Fruit fly (Drosophila melanogaster): ENCODE data around the gene CG33654.
A peak's percentile ranks its signal among the peaks of the same experiment; 100 is the strongest.

The CG33654 gene

DNA sequence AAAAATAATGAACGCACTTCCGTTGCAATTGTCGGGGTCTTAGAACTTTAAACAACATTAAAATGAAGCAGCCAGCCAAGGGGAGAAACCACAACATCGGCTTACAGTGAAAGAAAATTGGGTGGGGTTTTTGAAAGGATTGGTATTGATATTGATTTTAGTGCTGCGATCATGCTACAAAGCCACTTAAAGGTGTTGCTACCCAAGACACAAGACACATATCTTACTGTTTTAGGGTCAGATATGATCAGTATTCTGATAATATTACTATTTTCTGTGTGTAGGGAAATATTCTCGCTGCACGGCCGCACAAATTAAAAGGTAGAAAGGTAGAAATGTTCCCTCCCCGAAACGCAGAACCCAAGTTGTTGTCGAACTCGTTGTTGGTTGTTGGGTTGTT lies 22.1 kb upstream of the CG33654 start:
- TF ChIP-seq noc (tag; optimal IDR thresholded peaks at IDR 0.05) = no peak

DNA sequence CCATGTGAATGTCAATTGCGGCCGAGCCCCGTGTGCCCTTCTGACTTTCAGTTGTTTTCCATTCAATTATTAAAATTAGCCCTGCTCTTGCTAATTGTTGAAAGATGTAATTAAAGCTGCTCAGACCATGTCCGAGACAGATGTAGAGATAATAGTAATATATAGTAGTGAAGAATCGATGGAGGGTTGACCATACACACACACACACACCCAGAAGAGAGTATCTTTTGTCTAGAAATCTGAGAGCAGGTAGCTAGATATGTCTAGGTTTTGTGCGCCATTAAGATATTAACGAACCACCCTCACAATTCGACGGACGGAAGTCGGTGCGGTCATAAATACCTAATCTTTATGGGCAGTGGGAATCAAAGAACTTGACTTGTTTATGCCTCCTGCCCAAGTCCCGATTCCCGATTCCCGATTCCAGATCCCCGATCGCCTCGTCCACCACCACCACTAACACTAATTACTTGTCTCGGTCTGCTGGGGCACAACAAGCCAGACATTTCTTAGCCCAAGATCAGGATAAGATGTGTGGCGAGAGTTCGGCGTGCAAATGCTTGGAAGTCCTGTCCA lies 21.5 kb upstream of the CG33654 start:
- TF ChIP-seq noc (tag; optimal IDR thresholded peaks at IDR 0.05) = no peak

DNA sequence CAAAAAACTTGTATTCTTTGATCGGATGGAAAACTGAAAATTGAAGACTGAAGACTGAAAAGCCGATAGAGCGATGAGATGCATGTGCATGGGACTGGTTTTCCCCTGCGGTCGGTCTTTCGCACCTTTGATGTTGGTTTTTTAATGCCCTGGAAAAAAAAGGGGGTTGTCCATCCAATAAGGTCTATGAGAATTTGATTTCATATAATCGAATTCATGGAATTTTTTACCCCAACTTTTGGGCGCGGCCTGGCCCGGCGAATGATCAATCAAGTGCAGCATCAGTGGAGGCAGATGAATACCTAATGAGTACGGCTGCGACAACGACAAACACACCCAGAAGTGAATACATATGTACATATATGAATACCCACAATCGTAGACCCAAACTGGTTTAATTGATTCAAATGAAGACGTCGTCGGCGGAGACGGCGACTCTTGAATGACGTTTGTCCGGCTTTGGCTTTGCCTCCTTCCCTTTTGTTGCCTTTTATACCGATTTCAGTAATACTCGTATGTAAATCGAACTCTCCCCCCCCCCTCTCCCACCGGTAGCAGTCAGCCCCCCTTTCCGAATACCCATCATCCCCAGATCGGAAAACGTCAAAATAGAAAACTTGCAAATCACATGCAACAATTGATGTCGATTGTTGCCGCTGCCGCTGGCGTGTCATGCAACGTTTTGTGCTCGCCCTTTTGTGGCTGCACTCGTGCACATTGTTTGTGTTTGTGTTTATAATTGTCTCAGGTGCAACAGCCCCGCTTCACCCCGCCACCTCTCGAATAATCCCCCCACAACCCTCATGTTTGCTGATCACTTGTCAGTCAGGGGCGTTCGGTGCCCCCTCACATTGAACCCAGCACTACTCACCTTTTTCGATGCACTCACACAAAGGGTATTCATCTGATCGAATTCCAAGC lies 20.3 kb upstream of the CG33654 start:
- TF ChIP-seq noc (tag; optimal IDR thresholded peaks at IDR 0.05) = no peak

DNA sequence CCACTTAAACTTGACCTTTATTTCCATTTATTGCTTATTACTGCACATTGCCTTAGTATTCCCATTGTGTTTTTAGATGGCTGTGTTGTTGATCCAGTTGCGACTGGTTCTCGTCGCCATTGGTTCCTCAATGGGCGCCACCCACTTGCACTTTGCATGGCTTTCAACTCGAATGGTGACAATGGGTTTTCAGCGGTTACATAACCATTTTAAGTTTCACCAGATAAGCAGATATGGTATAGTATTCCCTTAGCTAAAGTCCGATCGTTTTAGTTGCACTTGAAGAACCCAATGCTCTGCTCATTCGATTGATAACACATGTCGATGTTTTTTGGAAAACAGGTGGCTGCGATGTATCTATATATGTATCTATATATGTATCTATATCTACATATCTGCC lies 18.9 kb upstream of the CG33654 start:
- TF ChIP-seq noc (tag; optimal IDR thresholded peaks at IDR 0.05) = no peak

DNA sequence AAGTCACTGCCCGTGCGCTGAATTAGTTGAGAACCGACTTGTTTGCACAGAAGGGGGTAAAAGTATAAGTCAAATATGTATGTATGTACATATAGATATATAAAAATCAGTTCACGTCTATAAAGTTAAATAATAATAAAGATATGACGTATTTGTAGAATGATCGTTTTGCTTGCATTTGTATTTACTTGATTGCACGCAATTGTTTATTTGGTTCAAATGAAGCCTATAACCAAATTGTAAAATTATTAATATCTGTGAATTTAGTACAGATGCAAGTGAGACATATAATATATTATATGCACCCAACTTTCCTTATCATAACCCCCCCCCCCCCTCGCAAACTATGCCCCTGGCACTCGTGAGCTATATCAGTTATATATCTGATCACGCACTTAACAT lies 17.5 kb upstream of the CG33654 start:
- peak; percentile 95 for TF ChIP-seq noc (tag; optimal IDR thresholded peaks at IDR 0.05)

DNA sequence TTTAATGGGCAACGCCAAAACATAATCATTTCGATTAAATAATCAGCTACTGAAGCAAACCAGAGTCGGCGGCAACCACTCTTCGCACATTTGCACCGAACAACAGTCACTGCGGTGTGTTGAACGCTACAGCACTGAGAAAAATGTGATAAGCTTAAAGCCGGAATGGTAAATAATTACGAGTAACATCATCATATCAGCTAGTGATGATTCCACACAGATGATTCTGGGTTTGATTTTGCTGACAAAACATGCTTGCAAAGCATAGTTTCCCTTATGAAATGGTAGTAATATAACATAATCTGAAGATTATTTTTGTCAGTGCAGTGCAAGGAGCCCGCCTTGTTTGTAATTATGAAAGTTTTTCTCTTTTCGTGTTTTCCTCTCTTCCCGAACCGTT lies 15.1 kb upstream of the CG33654 start:
- TF ChIP-seq noc (tag; optimal IDR thresholded peaks at IDR 0.05) = no peak

DNA sequence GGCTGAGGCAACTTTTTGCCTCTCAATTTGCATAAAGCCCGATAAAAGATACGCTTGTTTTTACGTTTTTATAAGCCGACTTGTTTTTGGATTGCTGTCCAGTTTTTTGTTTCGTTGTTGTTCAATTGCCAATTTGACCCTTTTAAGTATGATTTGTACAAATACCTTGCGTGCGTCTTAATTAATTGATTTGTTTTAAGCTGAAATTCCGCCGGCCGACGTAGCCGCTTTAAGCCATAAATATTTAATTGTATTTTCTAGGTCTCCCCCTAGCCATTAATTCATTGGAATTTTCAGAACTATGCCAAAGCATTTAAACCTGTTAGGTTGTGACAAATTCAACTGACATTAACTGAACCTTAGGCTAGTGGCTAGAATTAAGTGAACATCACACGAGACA lies 13.6 kb upstream of the CG33654 start:
- TF ChIP-seq noc (tag; optimal IDR thresholded peaks at IDR 0.05) = no peak

DNA sequence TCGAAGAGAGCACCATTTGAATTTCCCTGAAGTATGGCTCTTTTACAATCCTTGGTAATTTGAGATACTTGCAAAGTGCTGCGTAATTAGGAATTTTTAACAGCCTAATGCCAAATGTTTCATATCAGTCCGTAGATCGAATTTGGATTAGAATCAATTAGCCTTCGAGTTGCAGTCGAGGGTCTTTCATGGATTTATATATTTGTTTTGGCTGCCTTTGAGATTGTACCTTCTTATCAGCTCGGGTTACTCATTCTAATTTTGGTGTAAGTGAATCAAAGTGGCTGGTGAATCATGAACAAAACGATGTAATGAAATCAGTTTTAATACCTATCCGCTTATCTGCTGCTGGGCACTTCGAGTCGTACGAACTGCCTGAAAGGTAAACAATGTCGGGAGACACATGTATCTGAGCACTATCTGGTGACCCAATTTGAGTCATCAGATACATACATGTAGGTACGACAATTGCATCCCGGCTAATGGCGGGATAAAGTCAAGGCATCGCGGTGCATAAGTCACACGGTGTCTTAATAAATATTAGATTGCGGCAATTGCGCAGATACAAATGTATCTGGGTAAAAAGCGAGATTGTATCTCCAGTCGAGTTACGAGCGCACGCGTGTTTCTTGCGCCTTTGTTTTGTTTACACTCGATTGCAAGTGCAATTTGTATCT lies 12.8 kb upstream of the CG33654 start:
- no peak for TF ChIP-seq noc (tag; optimal IDR thresholded peaks at IDR 0.05)

DNA sequence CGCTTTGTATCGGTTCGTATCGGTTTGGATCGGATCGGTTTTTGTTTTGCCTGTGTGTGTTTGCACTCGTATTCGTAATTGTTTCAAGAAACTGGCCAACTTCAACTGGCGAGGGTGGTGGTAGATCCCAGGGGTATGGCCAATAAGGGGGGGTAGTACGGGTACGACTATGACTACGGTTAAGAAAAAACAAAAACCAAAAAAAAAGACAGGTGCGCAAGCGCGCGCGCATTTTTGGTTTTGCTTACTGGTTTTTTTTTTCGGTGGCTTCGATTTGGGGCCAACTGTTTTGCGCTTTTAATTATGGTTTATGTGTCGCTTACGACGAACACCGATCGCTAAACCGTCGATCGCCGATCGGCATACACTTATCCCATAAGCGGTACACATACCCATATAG lies 11.8 kb upstream of the CG33654 start:
- no peak for TF ChIP-seq noc (tag; optimal IDR thresholded peaks at IDR 0.05)

DNA sequence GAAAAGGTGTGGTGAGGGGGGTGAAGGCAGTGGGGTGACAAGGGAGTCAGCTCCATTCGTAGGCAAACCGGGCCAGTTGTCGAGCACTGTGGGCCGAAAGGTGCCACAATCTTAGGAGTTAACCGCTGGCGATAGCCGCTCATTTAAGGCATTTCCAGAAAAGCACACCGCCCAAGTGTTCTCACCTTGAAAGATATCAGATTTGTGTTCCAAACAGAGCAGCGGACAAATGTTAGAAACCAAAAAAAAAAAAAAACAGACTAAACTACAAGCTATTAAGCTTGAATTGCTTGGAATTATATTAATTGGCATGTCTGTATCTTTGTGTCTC lies 11.2 kb upstream of the CG33654 start:
- no peak for TF ChIP-seq noc (tag; optimal IDR thresholded peaks at IDR 0.05)

DNA sequence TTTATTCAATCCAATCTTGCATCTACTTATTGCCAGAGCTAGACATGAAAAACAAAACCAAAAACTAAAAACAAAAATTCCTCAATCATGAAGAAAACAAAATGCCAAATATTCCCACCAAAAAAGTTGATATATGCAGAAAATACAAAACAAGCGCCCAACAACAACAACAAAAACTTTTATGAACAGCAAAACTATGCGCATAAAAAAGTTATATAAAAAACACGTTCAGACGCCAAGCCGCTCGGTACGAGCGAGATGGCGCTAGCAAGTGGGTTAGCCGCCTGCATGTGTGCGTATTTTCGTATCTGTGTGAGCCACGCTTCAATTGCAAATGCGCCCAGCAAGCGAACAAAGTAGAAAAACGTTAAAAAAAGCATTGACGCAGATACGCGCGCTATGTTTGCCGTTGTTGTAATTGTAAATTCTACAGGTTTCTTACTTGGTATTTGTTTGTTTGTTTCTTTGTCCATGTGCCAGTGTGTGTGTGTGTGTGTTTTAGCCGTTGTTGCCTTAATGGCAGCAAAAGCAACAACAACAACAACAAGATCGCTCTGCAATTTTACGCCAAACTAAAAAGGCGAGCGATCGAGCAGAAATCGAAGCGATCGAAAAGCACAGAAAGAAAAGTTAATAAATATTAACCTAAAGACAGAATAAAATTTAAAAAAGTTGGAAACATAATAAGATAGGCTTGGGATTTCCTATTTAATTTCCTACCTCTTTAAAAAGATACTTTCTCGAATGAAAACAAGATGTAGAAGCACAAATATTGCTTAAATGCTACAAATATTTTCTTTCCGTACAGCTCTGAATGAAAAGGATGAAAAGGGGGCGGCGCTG lies 10.6 kb upstream of the CG33654 start:
- no peak for TF ChIP-seq noc (tag; optimal IDR thresholded peaks at IDR 0.05)

DNA sequence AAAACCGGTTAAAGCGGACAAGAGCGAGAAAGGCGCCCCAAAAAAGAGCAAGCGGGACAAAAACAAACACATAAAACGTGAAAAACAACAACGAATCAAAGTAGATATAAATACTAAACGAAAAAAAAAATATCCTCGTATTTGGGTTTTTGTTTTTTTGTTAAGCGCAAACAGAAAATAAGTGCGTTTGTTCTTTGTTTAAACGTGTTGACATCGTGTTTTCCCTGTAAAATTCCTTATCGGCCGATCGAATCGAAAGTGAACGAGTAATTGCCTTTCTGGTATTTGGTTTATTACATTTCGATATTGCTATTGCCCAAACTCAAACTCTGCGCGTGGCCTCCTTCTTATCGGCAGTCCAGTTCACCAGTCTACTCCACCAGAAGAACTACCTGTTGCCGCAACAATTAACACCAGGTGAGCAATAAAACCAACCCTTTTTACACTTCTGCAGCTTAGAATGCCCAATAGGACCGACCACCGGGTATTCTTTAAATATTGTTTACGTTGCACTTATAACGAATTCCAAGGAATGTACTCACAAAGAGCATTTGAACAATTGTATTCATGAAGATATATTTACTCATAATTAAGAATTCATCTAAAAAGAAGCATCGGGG lies 8.9 kb upstream of the CG33654 start:
- no peak for TF ChIP-seq noc (tag; optimal IDR thresholded peaks at IDR 0.05)

DNA sequence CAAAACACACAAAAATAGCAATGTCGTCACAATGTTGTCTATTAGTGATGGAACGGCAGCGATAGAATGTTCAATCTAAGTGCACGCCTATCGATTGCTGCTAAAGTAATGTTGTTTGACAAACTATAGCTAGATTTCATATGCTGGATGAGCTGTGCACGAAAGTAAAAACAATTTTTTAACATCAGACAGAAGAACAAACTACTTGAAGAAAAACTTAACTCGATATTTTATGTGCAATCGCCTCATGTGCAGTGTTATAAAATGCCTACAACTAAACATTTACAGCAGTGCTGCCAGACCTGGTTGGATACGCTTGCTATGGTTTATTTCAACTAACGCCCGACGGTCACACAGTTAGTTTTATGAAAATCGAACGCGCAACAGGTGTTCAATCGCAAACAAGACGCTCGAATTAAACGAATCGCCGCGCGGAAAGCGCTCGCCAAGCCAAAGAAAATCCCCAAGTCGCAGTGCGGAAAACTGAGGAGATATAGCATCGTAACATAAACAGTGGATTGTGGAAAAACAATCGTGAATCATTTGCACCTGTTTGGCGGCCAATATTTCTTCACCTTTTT lies 8.0 kb upstream of the CG33654 start, which contains the start of the genes bocks and CG8312:
Gene bocks, minus strand, starts transcription at position 51 of the 581 bp plus-strand sequence.
Gene CG8312, plus strand, starts transcription at position 358 of the 581 bp plus-strand sequence.
- peak; percentile 67 for TF ChIP-seq noc (tag; optimal IDR thresholded peaks at IDR 0.05)

DNA sequence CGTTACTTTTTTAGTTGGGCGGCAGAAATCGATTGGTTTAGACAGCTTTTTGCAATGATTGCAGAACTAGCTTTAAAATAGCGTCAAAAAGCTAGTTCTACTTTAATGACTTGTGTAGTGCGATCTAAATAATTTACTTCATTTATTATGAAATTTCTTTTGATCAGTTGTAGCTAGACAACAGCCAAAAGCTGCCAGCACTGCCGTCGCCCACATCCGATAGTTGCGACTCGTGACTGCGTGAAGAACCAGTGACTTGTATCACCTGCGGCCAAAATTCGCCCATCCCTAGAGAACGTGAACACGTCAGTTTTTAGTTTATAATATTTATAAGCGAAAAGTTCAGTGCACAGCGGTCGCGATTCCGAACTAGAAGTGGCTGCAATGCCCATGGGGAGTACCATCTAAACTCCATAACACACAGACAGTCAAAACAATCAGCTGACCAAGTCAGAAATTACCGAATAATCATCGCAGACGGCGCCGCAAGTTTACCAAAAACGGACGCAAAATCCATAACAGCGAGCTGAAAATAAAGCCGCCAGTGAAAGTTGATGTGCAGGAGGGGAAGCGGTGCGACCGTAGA lies 3.7 kb upstream of the CG33654 start, which contains the start of gene P58IPK:
Gene P58IPK, plus strand, starts transcription at position 280 of the 586 bp plus-strand sequence.
- TF ChIP-seq noc (tag; optimal IDR thresholded peaks at IDR 0.05) = peak; percentile 3

DNA sequence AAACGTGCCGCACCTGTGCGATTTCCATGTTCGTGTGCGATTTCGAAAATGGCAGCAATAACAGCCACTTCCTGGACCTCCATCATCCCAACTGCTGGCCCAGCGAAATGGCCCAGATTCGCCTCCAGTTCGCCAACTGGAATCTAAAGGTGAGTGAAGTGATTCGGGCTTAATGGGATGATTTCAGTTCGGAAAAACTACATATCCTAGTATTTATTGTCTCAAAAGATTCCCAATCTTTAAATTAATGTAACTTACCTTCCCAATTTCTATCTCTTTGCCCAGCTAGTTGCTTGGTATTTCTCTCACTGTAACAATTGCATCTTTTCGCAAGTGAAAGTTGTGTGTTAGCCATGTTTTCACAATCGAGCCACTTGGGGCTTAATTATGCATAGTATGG lies 1.0 kb downstream of the CG33654 start:
- TF ChIP-seq noc (tag; optimal IDR thresholded peaks at IDR 0.05) = no peak

All from whole organism, larva.